Worm (Caenorhabditis elegans) whole organism, midembryonic: Measurements from ENCODE around the gene F13C5.5.
A peak's percentile ranks its signal among the peaks of the same experiment; 100 is the strongest.

Source experiments
- T22C8.4 ChIP-seq: fragments of 200-800 bp; sonication (Bioruptor generic); IDR thresholded peaks from 2 replicates; pipeline ENCODE4 v1.3.6; 2022; ENCODE audit warnings: missing genetic modification characterization, missing compliant biosample characterization
- cog-1 ChIP-seq: sonication (generic microtip); optimal IDR thresholded peaks from 2 replicates; lab custom pipeline; 2016; ENCODE audit warnings: missing genetic modification characterization, missing compliant biosample characterization
- flt-1 ChIP-seq: fragments of 200-800 bp; sonication (Bioruptor generic); IDR thresholded peaks from 2 replicates; pipeline ENCODE4 v1.3.6; 2022; ENCODE audit warnings: missing genetic modification characterization, missing compliant biosample characterization
- klf-2 ChIP-seq: fragments of 200-800 bp; sonication (Bioruptor generic); conservative IDR thresholded peaks from 2 replicates; pipeline ENCODE4 v1.3.6; 2022; ENCODE audit warnings: missing genetic modification reagents, missing genetic modification characterization, missing compliant biosample characterization
- med-1 ChIP-seq: sonication (generic microtip); optimal IDR thresholded peaks from 2 replicates; lab custom pipeline; 2017; ENCODE audit warnings: missing genetic modification characterization, mild to moderate bottlenecking, missing compliant biosample characterization, antibody characterized with exemption, missing genetic modification reagents; ENCODE audit not compliant: insufficient read depth
- ref-1 ChIP-seq: fragments of 200-800 bp; sonication (Bioruptor generic); conservative IDR thresholded peaks from 2 replicates; pipeline ENCODE4 v1.3.6; 2022; ENCODE audit warnings: missing genetic modification reagents, missing genetic modification characterization, missing compliant biosample characterization
- tab-1 ChIP-seq: fragments of 200-800 bp; sonication (Bioruptor generic); IDR thresholded peaks from 2 replicates; pipeline ENCODE4 v1.3.6; 2022; ENCODE audit warnings: missing genetic modification characterization, missing compliant biosample characterization
- ztf-23 ChIP-seq: fragments of 200-800 bp; sonication (Bioruptor generic); IDR thresholded peaks from 2 replicates; pipeline ENCODE4 v1.3.6; 2022; ENCODE audit warnings: missing genetic modification reagents, missing genetic modification characterization, missing compliant biosample characterization
- ztf-29 ChIP-seq: fragments of 200-800 bp; sonication (Bioruptor generic); IDR thresholded peaks from 2 replicates; pipeline ENCODE4 v1.3.6; 2022; ENCODE audit warnings: missing genetic modification reagents, missing genetic modification characterization, missing compliant biosample characterization

Gene F13C5.5

ce11 chrX:593910-594447 lies 14.3 kb downstream of the F13C5.5 start, which contains the start of gene F13C5.2:
Gene F13C5.2 (plus strand): TSS chrX:593960.
- TF ChIP-seq tab-1 (GFP tag; lab: Robert Waterston, UW) (peak; percentile 63; the same call in 1 of the 2 replicates), flt-1 (GFP tag; lab: Robert Waterston, UW) (no peak)

- TF ChIP-seq T22C8.4, result no peak; the same call in 1 of the 2 replicates
- peak; percentile 26; the same call in 1 of the 2 replicates for TF ChIP-seq ztf-23 (GFP tag; lab: Robert Waterston, UW)
- no peak for TF ChIP-seq ztf-29
- no peak for TF ChIP-seq tab-1 (GFP tag; lab: Robert Waterston, UW)
- no peak for TF ChIP-seq klf-2 (GFP tag; lab: Robert Waterston, UW)
- TF ChIP-seq cog-1 (tag; lab: Kevin White, UChicago), result peak; percentile 89
- peak; percentile 73 for TF ChIP-seq flt-1 (GFP tag; lab: Robert Waterston, UW)
Measured at ce11 chrX:593245-593733, 15.0 kb downstream of the F13C5.5 start.

- TF ChIP-seq T22C8.4 (no peak), ztf-23 (GFP tag; lab: Robert Waterston, UW) (no peak), ref-1 (GFP tag; lab: Robert Waterston, UW) (no peak), cog-1 (tag; lab: Kevin White, UChicago) (no peak), klf-2 (GFP tag; lab: Robert Waterston, UW) (no peak), ztf-29 (no peak), tab-1 (GFP tag; lab: Robert Waterston, UW) (no peak)
Measured at ce11 chrX:591056-591455, 17.2 kb downstream of the F13C5.5 start.

- TF ChIP-seq flt-1 (GFP tag; lab: Robert Waterston, UW) (no peak), cog-1 (tag; lab: Kevin White, UChicago) (no peak), klf-2 (GFP tag; lab: Robert Waterston, UW) (no peak), tab-1 (GFP tag; lab: Robert Waterston, UW) (no peak), ztf-29 (no peak), ztf-23 (GFP tag; lab: Robert Waterston, UW) (no peak), med-1 (GFP tag; lab: Kevin White, UChicago) (no peak), T22C8.4 (no peak), ref-1 (GFP tag; lab: Robert Waterston, UW) (no peak)
Measured at ce11 chrX:587798-588197, 20.5 kb downstream of the F13C5.5 start, which contains the start of gene mrp-1. Gene mrp-1 (minus strand): TSS chrX:587898.

- TF ChIP-seq ztf-23 (GFP tag; lab: Robert Waterston, UW) (no peak), cog-1 (tag; lab: Kevin White, UChicago) (no peak), tab-1 (GFP tag; lab: Robert Waterston, UW) (no peak), ztf-29 (no peak), ref-1 (GFP tag; lab: Robert Waterston, UW) (no peak), flt-1 (GFP tag; lab: Robert Waterston, UW) (no peak), klf-2 (GFP tag; lab: Robert Waterston, UW) (no peak), T22C8.4 (no peak), med-1 (GFP tag; lab: Kevin White, UChicago) (no peak)
Measured at ce11 chrX:585598-586217, 22.6 kb downstream of the F13C5.5 start.

- TF ChIP-seq T22C8.4 (no peak), med-1 (GFP tag; lab: Kevin White, UChicago) (no peak), flt-1 (GFP tag; lab: Robert Waterston, UW) (no peak), ztf-29 (no peak), ztf-23 (GFP tag; lab: Robert Waterston, UW) (no peak), klf-2 (GFP tag; lab: Robert Waterston, UW) (no peak), ref-1 (GFP tag; lab: Robert Waterston, UW) (no peak), tab-1 (GFP tag; lab: Robert Waterston, UW) (no peak), cog-1 (tag; lab: Kevin White, UChicago) (no peak)
Measured at ce11 chrX:581754-582153, 26.5 kb downstream of the F13C5.5 start.

- TF ChIP-seq med-1 (GFP tag; lab: Kevin White, UChicago), result no peak
- TF ChIP-seq ztf-29, result no peak
- TF ChIP-seq klf-2 (GFP tag; lab: Robert Waterston, UW), result no peak
- no peak for TF ChIP-seq tab-1 (GFP tag; lab: Robert Waterston, UW)
- TF ChIP-seq T22C8.4, result no peak
- no peak for TF ChIP-seq ztf-23 (GFP tag; lab: Robert Waterston, UW)
- no peak for TF ChIP-seq flt-1 (GFP tag; lab: Robert Waterston, UW)
- TF ChIP-seq ref-1 (GFP tag; lab: Robert Waterston, UW), result no peak
- TF ChIP-seq cog-1 (tag; lab: Kevin White, UChicago), result no peak
Measured at ce11 chrX:575084-575483, 33.2 kb downstream of the F13C5.5 start.

ce11 chrX:573270-573669 lies 35.0 kb downstream of the F13C5.5 start:
- no peak for TF ChIP-seq ztf-23 (GFP tag; lab: Robert Waterston, UW)
- no peak for TF ChIP-seq ztf-29
- TF ChIP-seq cog-1 (tag; lab: Kevin White, UChicago), result no peak
- TF ChIP-seq med-1 (GFP tag; lab: Kevin White, UChicago), result no peak
- no peak for TF ChIP-seq T22C8.4
- TF ChIP-seq ref-1 (GFP tag; lab: Robert Waterston, UW), result no peak
- no peak for TF ChIP-seq flt-1 (GFP tag; lab: Robert Waterston, UW)
- no peak for TF ChIP-seq klf-2 (GFP tag; lab: Robert Waterston, UW)
- TF ChIP-seq tab-1 (GFP tag; lab: Robert Waterston, UW), result no peak

ce11 chrX:572601-573000 lies 35.7 kb downstream of the F13C5.5 start, which contains the start of gene mrp-2:
Gene mrp-2 (minus strand): TSS chrX:572701.
- no peak for TF ChIP-seq tab-1 (GFP tag; lab: Robert Waterston, UW)
- TF ChIP-seq med-1 (GFP tag; lab: Kevin White, UChicago), result no peak
- no peak for TF ChIP-seq ztf-23 (GFP tag; lab: Robert Waterston, UW)
- TF ChIP-seq ztf-29, result no peak
- TF ChIP-seq cog-1 (tag; lab: Kevin White, UChicago), result no peak
- TF ChIP-seq ref-1 (GFP tag; lab: Robert Waterston, UW), result no peak
- no peak for TF ChIP-seq flt-1 (GFP tag; lab: Robert Waterston, UW)
- TF ChIP-seq T22C8.4, result no peak
- TF ChIP-seq klf-2 (GFP tag; lab: Robert Waterston, UW), result no peak
